Fruit fly (Drosophila melanogaster) whole organism, prepupa: Measurements from ENCODE around the gene Or92a.

Experiments
- Gug ChIP-seq: fragments of 200-800 bp; sonication (Bioruptor generic); IDR thresholded peaks from 2 replicates; pipeline ENCODE4 v1.3.6; 2022; ENCODE audit warnings: missing biosample characterization, missing genetic modification characterization
- OdsH ChIP-seq: fragments of 200-800 bp; sonication (Bioruptor generic); optimal IDR thresholded peaks from 3 replicates; lab custom pipeline; 2016; ENCODE audit warnings: missing biosample characterization, missing genetic modification characterization
- Sox102F ChIP-seq: fragments of 200-800 bp; sonication (Bioruptor generic); optimal IDR thresholded peaks from 2 replicates; lab custom pipeline; 2016; ENCODE audit warnings: missing biosample characterization, mild to moderate bottlenecking, missing genetic modification characterization
- Sox15 ChIP-seq: fragments of 200-800 bp; sonication (Bioruptor generic); optimal IDR thresholded peaks from 3 replicates; lab custom pipeline; 2016; ENCODE audit warnings: missing biosample characterization, missing genetic modification characterization
- dac ChIP-seq: fragments of 200-800 bp; sonication (Bioruptor generic); optimal IDR thresholded peaks from 2 replicates; lab custom pipeline; 2017; ENCODE audit warnings: missing biosample characterization, mild to moderate bottlenecking, missing genetic modification characterization
- vri ChIP-seq: fragments of 200-800 bp; sonication (Bioruptor generic); optimal IDR thresholded peaks from 3 replicates; lab custom pipeline; 2016; ENCODE audit warnings: missing biosample characterization, mild to moderate bottlenecking, missing genetic modification characterization

DNA sequence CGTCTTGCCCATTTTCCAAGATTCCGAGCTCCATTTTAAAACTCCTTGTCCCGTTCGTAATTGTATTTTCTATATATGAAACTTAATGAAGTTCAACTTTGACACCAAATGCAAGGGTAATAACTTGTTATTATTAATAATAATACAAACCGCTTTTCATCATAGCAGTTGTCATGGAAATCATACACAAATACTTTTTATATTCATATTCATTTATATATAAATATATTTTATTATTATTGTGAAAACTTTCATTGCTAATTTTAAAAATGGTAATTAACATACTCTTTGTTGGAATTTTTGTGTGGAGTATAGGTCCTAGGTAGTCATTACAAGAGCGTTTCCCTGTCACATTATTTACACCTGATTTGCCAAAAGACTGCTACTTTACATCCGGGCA is 2.7 kb upstream of the Or92a start, which contains the start of gene CG46441:
- no peak for TF ChIP-seq Sox102F
- TF ChIP-seq Sox15 (GFP tag; lab: Kevin White, UChicago), result no peak
- no peak for TF ChIP-seq vri
- TF ChIP-seq OdsH (GFP tag; lab: Kevin White, UChicago), result no peak
- TF ChIP-seq dac (GFP tag; lab: Kevin White, UChicago), result no peak
- no peak for TF ChIP-seq Gug (GFP tag; lab: Robert Waterston, UW)
